Worm (Caenorhabditis elegans) whole organism, late embryonic: Measurements from ENCODE around the gene C08B6.11.

ENCODE experiments used
- ceh-34 ChIP-seq: sonication (generic microtip); optimal IDR thresholded peaks from 2 replicates; lab custom pipeline; 2016; ENCODE audit warnings: mild to moderate bottlenecking, missing genetic modification characterization, missing compliant biosample characterization
- ceh-45 ChIP-seq: fragments of 200-800 bp; sonication (Bioruptor generic); IDR thresholded peaks from 2 replicates; pipeline ENCODE4 v1.3.6; 2022; ENCODE audit warnings: missing genetic modification reagents, missing genetic modification characterization, missing compliant biosample characterization
- eyg-1 ChIP-seq: sonication (generic microtip); optimal IDR thresholded peaks from 2 replicates; lab custom pipeline; 2016; ENCODE audit warnings: missing genotype, missing genetic modification characterization, missing compliant biosample characterization
- nhr-11 ChIP-seq: fragments of 150-350 bp; optimal IDR thresholded peaks from 2 replicates; lab custom pipeline; 2014; ENCODE audit warnings: missing biosample characterization, missing genetic modification characterization
- pag-3 ChIP-seq: sonication (generic microtip); optimal IDR thresholded peaks from 2 replicates; lab custom pipeline; 2016; ENCODE audit warnings: missing compliant biosample characterization, missing genetic modification characterization, borderline replicate concordance
- rnt-1 ChIP-seq: sonication (generic microtip); optimal IDR thresholded peaks from 2 replicates; lab custom pipeline; 2016; ENCODE audit warnings: missing genetic modification characterization, missing compliant biosample characterization
- unc-42 ChIP-seq: sonication (generic microtip); optimal IDR thresholded peaks from 2 replicates; lab custom pipeline; 2016; ENCODE audit warnings: missing genotype, missing genetic modification characterization, missing compliant biosample characterization

DNA sequence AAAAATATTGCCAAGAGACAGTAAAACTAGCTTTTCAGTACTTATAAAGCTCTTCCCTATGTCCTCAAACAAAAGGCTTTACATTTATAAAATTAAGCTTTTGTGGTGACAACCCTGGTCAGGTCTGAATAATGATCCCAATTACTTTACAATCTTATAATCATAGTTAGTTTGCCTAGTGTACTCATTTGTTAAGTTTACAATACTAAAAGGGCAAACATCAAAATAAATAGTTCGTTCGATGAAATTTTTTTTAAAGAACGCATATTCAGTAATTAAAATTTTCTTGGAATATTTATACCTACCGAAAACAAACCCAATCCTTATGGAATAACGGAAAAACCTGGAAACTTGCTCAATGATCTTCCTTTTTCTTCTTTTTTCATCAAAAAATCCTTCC is 48.7 kb upstream of the C08B6.11 start:
- TF ChIP-seq pag-3 (tag; lab: Kevin White, UChicago), result no peak
- TF ChIP-seq nhr-11 (tag; lab: Kevin White, UChicago), result no peak
- no peak for TF ChIP-seq unc-42
- no peak for TF ChIP-seq ceh-45 (GFP tag; lab: Robert Waterston, UW)
- TF ChIP-seq rnt-1 (tag; lab: Kevin White, UChicago), result no peak
- TF ChIP-seq eyg-1, result no peak
- no peak for TF ChIP-seq ceh-34
